Fruit fly (Drosophila melanogaster): ENCODE results near the gene CG13698.
A peak's percentile ranks its signal among the peaks of the same experiment; 100 is the strongest.

Gene CG13698

dm6 chr3L:18109459-18109863 is 3.5 kb upstream of the CG13698 start, which contains the start of the genes Polr3D and mus304 (continued):
- TF ChIP-seq ken (GFP tag; IDR thresholded peaks at IDR 0.05) = no peak
- peak; percentile 93 for TF ChIP-seq nerfin-1 (tag; optimal IDR thresholded peaks at IDR 0.05)
- TF ChIP-seq Eip74EF (GFP tag; optimal IDR thresholded peaks at IDR 0.05) = no peak
- no peak for TF ChIP-seq btn (GFP tag; optimal IDR thresholded peaks at IDR 0.05)
- TF ChIP-seq kni (GFP tag; optimal IDR thresholded peaks at IDR 0.05) = peak; percentile 29
- TF ChIP-seq gro (GFP tag; optimal IDR thresholded peaks at IDR 0.05) = peak; percentile 64
- TF ChIP-seq CG15011 (GFP tag; optimal IDR thresholded peaks at IDR 0.05) = no peak
- TF ChIP-seq Stat92E (GFP tag; optimal IDR thresholded peaks at IDR 0.05) = no peak
- TF ChIP-seq eyg (GFP tag; optimal IDR thresholded peaks at IDR 0.05) = no peak
- no peak for TF ChIP-seq Atf6 (GFP tag; IDR thresholded peaks at IDR 0.05)
- no peak for TF ChIP-seq CkIIα-i1 (GFP tag; IDR thresholded peaks at IDR 0.05)
- TF ChIP-seq CG9727 (GFP tag; optimal IDR thresholded peaks at IDR 0.05) = no peak
- TF ChIP-seq NC2α (GFP tag; optimal IDR thresholded peaks at IDR 0.05) = no peak
- TF ChIP-seq oc (tag; optimal IDR thresholded peaks at IDR 0.05) = no peak
- TF ChIP-seq Jarid2 (GFP tag; optimal IDR thresholded peaks at IDR 0.05) = no peak
- TF ChIP-seq z (GFP tag; IDR thresholded peaks at IDR 0.05) = no peak
- TF ChIP-seq pnt (GFP tag; optimal IDR thresholded peaks at IDR 0.05) = no peak
- no peak for TF ChIP-seq so (GFP tag; IDR thresholded peaks at IDR 0.05)
- TF ChIP-seq croc (GFP tag; conservative IDR thresholded peaks at IDR 0.05) = no peak
- no peak for TF ChIP-seq Camta (GFP tag; optimal IDR thresholded peaks at IDR 0.05)
- no peak for TF ChIP-seq Dad (GFP tag; optimal IDR thresholded peaks at IDR 0.05)
- TF ChIP-seq aop (GFP tag; IDR thresholded peaks at IDR 0.05) = no peak
- no peak for TF ChIP-seq CG6765 (GFP tag; optimal IDR thresholded peaks at IDR 0.05)
- TF ChIP-seq tup (GFP tag; optimal IDR thresholded peaks at IDR 0.05) = no peak
- no peak for TF ChIP-seq CG5953 (GFP tag; IDR thresholded peaks at IDR 0.05)
- no peak for TF ChIP-seq CG34422 (GFP tag; IDR thresholded peaks at IDR 0.05)
- no peak for TF ChIP-seq CG9609 (GFP tag; optimal IDR thresholded peaks at IDR 0.05)
- TF ChIP-seq usp (GFP tag; optimal IDR thresholded peaks at IDR 0.05) = no peak
- no peak for TF ChIP-seq sqz (GFP tag; optimal IDR thresholded peaks at IDR 0.05)
- TF ChIP-seq CG1792 (GFP tag; optimal IDR thresholded peaks at IDR 0.05) = no peak
- no peak for TF ChIP-seq pum (GFP tag; optimal IDR thresholded peaks at IDR 0.05)
- TF ChIP-seq Mes4 (GFP tag; optimal IDR thresholded peaks at IDR 0.05) = no peak
- TF ChIP-seq H15 (GFP tag; IDR thresholded peaks at IDR 0.05) = no peak
- no peak for TF ChIP-seq ham (GFP tag; IDR thresholded peaks at IDR 0.05)
- no peak for TF ChIP-seq Mad (GFP tag; optimal IDR thresholded peaks at IDR 0.05)
- no peak for TF ChIP-seq zfh2 (GFP tag; optimal IDR thresholded peaks at IDR 0.05)
- no peak for TF ChIP-seq CG16779 (GFP tag; IDR thresholded peaks at IDR 0.05)
- no peak for TF ChIP-seq CG8944 (GFP tag; optimal IDR thresholded peaks at IDR 0.05)
- TF ChIP-seq CG2129 (GFP tag; IDR thresholded peaks at IDR 0.05; ENCODE audit: partially characterized antibody) = 0 out of 2 replicates have a peak, but pooled peaks have one; percentile 27
- TF ChIP-seq CG8388 (GFP tag; optimal IDR thresholded peaks at IDR 0.05) = peak; percentile 4
- no peak for TF ChIP-seq Hey (tag; optimal IDR thresholded peaks at IDR 0.05)
- no peak for TF ChIP-seq CG14014 (GFP tag; IDR thresholded peaks at IDR 0.05)
- TF ChIP-seq CG14965 (GFP tag; optimal IDR thresholded peaks at IDR 0.05; ENCODE audit: borderline replicate concordance) = no peak
- TF ChIP-seq Med (GFP tag) = peak; percentile 67
- no peak for TF ChIP-seq CG3726 (GFP tag; IDR thresholded peaks at IDR 0.05)
- TF ChIP-seq Bgb (GFP tag; IDR thresholded peaks at IDR 0.05; ENCODE audit: partially characterized antibody) = peak; percentile 21; the same call in 1 of the 2 replicates
- no peak for TF ChIP-seq Ptx1 (GFP tag; IDR thresholded peaks at IDR 0.05)
- TF ChIP-seq Dll (GFP tag; IDR thresholded peaks at IDR 0.05; ENCODE audit: partially characterized antibody) = peak; percentile 67
- no peak for TF ChIP-seq sob (GFP tag; IDR thresholded peaks at IDR 0.05)
- no peak for TF ChIP-seq CG31365 (tag; optimal IDR thresholded peaks at IDR 0.05)
- no peak for TF ChIP-seq Oaz (GFP tag; IDR thresholded peaks at IDR 0.05)
- TF ChIP-seq Deaf1 (tag; optimal IDR thresholded peaks at IDR 0.05) = no peak
